Fruit fly (Drosophila melanogaster) whole organism, embryonic: ENCODE data around the gene CG43796.

Experiments used
- Atf6 ChIP-seq: fragments of 200-800 bp; sonication (Bioruptor generic); IDR thresholded peaks from 2 replicates; pipeline ENCODE4 v1.3.6; 2022; ENCODE audit warnings: missing biosample characterization, missing genetic modification characterization
- Bdp1 ChIP-seq: fragments of 200-800 bp; sonication (Bioruptor generic); optimal IDR thresholded peaks from 3 replicates; lab custom pipeline; 2016; ENCODE audit warnings: missing biosample characterization, missing genetic modification characterization
- CG10274 ChIP-seq: fragments of 200-800 bp; sonication (Bioruptor generic); optimal IDR thresholded peaks from 3 replicates; lab custom pipeline; 2017; ENCODE audit warnings: missing biosample characterization, mild to moderate bottlenecking, missing genetic modification characterization
- CG10431 ChIP-seq: fragments of 200-800 bp; sonication (Bioruptor generic); optimal IDR thresholded peaks from 3 replicates; lab custom pipeline; 2018; ENCODE audit warnings: missing biosample characterization, mild to moderate bottlenecking, missing genetic modification characterization
- CG10462 ChIP-seq: fragments of 200-800 bp; sonication (Bioruptor generic); optimal IDR thresholded peaks from 2 replicates; lab custom pipeline; 2016; ENCODE audit warnings: missing biosample characterization, missing genetic modification characterization
- CG11695 ChIP-seq: fragments of 200-800 bp; sonication (Bioruptor generic); IDR thresholded peaks from 3 replicates; pipeline ENCODE4 v1.3.6; 2022; ENCODE audit warnings: missing biosample characterization, missing genetic modification characterization
- CG13287 ChIP-seq: fragments of 200-800 bp; sonication (Bioruptor generic); IDR thresholded peaks from 2 replicates; pipeline ENCODE4 v1.3.6; 2022; ENCODE audit warnings: missing biosample characterization, missing genetic modification characterization; ENCODE audit not compliant: partially characterized antibody
- CG13775 ChIP-seq: fragments of 200-800 bp; sonication (Bioruptor generic); optimal IDR thresholded peaks from 3 replicates; lab custom pipeline; 2017; ENCODE audit warnings: missing biosample characterization, mild to moderate bottlenecking, missing genetic modification characterization
- CG14965 ChIP-seq: fragments of 200-800 bp; sonication (Bioruptor generic); optimal IDR thresholded peaks from 2 replicates; lab custom pipeline; 2016; ENCODE audit warnings: missing biosample characterization, missing genetic modification characterization, borderline replicate concordance
- CG32532 ChIP-seq: fragments of 200-800 bp; sonication (Bioruptor generic); IDR thresholded peaks from 2 replicates; pipeline ENCODE4 v1.3.6; 2022; ENCODE audit warnings: missing biosample characterization, missing genetic modification characterization
- CG34224 ChIP-seq: fragments of 200-800 bp; sonication (Bioruptor generic); IDR thresholded peaks from 3 replicates; pipeline ENCODE4 v1.3.6; 2022; ENCODE audit warnings: missing biosample characterization, missing genetic modification characterization; ENCODE audit not compliant: partially characterized antibody
- CG4282 ChIP-seq: fragments of 200-800 bp; sonication (Bioruptor generic); optimal IDR thresholded peaks from 2 replicates; lab custom pipeline; 2016; ENCODE audit warnings: missing biosample characterization, missing genetic modification characterization
- CG4617 ChIP-seq: fragments of 200-800 bp; sonication (Bioruptor generic); optimal IDR thresholded peaks from 3 replicates; lab custom pipeline; 2016; ENCODE audit warnings: missing biosample characterization, missing genetic modification characterization, borderline replicate concordance
- CG9437 ChIP-seq: fragments of 200-800 bp; sonication (Bioruptor generic); optimal IDR thresholded peaks from 2 replicates; lab custom pipeline; 2018; ENCODE audit warnings: missing biosample characterization, mild to moderate bottlenecking, missing genetic modification characterization
- CTCF ChIP-seq: fragments of 200-800 bp; sonication (Bioruptor generic); optimal IDR thresholded peaks from 2 replicates; lab custom pipeline; 2017; ENCODE audit warnings: missing biosample characterization, mild to moderate bottlenecking, missing genetic modification characterization, moderate library complexity
- Doc2 ChIP-seq: fragments of 200-800 bp; sonication (Bioruptor generic); IDR thresholded peaks from 2 replicates; pipeline ENCODE4 v1.3.6; 2022; ENCODE audit warnings: missing biosample characterization, missing genetic modification characterization
- Ets97D ChIP-seq: fragments of 200-800 bp; sonication (Bioruptor generic); optimal IDR thresholded peaks from 3 replicates; lab custom pipeline; 2016; ENCODE audit warnings: missing biosample characterization, missing genetic modification characterization
- Gug ChIP-seq: fragments of 200-800 bp; sonication (Bioruptor generic); IDR thresholded peaks from 4 replicates; pipeline ENCODE4 v1.3.6; 2022; ENCODE audit warnings: missing biosample characterization, missing genetic modification characterization
- Hr78 ChIP-seq, 2 experiments: fragments of 200-800 bp in 1 of 2; fragments of >200 bp in 1 of 2; sonication (Bioruptor generic) in 1 of 2; optimal IDR thresholded peaks; 2 replicates each; lab custom pipeline; 2017 to 2019; ENCODE audit warnings: missing biosample characterization in 2 of 2, missing genetic modification characterization in 2 of 2, mild to moderate bottlenecking in 1 of 2, moderate library complexity in 1 of 2
- Lpt ChIP-seq: fragments of >200 bp; optimal IDR thresholded peaks from 2 replicates; lab custom pipeline; 2018; ENCODE audit warnings: missing biosample characterization, missing genetic modification characterization
- MESR4 ChIP-seq: fragments of 200-800 bp; sonication (Bioruptor generic); optimal IDR thresholded peaks from 2 replicates; lab custom pipeline; 2018; ENCODE audit warnings: missing biosample characterization, mild to moderate bottlenecking, missing genetic modification characterization, moderate library complexity
- Meics ChIP-seq: fragments of 200-800 bp; sonication (Bioruptor generic); optimal IDR thresholded peaks from 2 replicates; lab custom pipeline; 2017; ENCODE audit warnings: missing biosample characterization, mild to moderate bottlenecking, missing genetic modification characterization
- Side ChIP-seq: fragments of 200-800 bp; sonication (Bioruptor generic); optimal IDR thresholded peaks from 2 replicates; lab custom pipeline; 2016; ENCODE audit warnings: missing biosample characterization, missing genetic modification characterization
- Vsx1 ChIP-seq: fragments of 200-800 bp; sonication (Bioruptor generic); optimal IDR thresholded peaks from 2 replicates; lab custom pipeline; 2017; ENCODE audit warnings: missing biosample characterization, mild to moderate bottlenecking, missing genetic modification characterization, missing genetic modification reagents
- ash1 ChIP-seq: fragments of 200-800 bp; sonication (Bioruptor generic); optimal IDR thresholded peaks from 2 replicates; lab custom pipeline; 2018; ENCODE audit warnings: missing biosample characterization, mild to moderate bottlenecking, missing genetic modification characterization
- cato ChIP-seq: fragments of 200-800 bp; sonication (Bioruptor generic); optimal IDR thresholded peaks from 2 replicates; lab custom pipeline; 2016; ENCODE audit warnings: missing biosample characterization, missing genetic modification characterization, borderline replicate concordance
- cwo ChIP-seq: fragments of 200-800 bp; sonication (Bioruptor generic); optimal IDR thresholded peaks from 3 replicates; lab custom pipeline; 2017; ENCODE audit warnings: missing biosample characterization, missing genetic modification characterization, mild to moderate bottlenecking, moderate library complexity, missing genetic modification reagents
- dan ChIP-seq: fragments of 200-800 bp; sonication (Bioruptor generic); IDR thresholded peaks from 2 replicates; pipeline ENCODE4 v1.3.6; 2022; ENCODE audit warnings: missing biosample characterization, missing genetic modification characterization
- danr ChIP-seq: fragments of 200-800 bp; sonication (Bioruptor generic); IDR thresholded peaks from 2 replicates; pipeline ENCODE4 v1.3.6; 2022; ENCODE audit warnings: missing biosample characterization, missing genetic modification characterization
- dati ChIP-seq: fragments of 200-800 bp; sonication (Bioruptor generic); IDR thresholded peaks from 2 replicates; pipeline ENCODE4 v1.3.6; 2022; ENCODE audit warnings: missing biosample characterization, missing genetic modification characterization
- disco-r ChIP-seq: fragments of 200-800 bp; sonication (Bioruptor generic); optimal IDR thresholded peaks from 2 replicates; lab custom pipeline; 2016; ENCODE audit warnings: missing biosample characterization, missing genetic modification characterization
- eve ChIP-seq, 2 experiments: fragments of >200 bp; optimal IDR thresholded peaks; 2 replicates each; lab custom pipeline; 2017; ENCODE audit warnings: missing biosample characterization in 2 of 2, missing genetic modification characterization in 2 of 2
- grau ChIP-seq: fragments of 200-800 bp; optimal IDR thresholded peaks from 3 replicates; lab custom pipeline; 2019; ENCODE audit warnings: missing biosample characterization, mild to moderate bottlenecking, missing genetic modification characterization, moderate library complexity
- grn ChIP-seq: fragments of 200-800 bp; sonication (Bioruptor generic); optimal IDR thresholded peaks from 3 replicates; lab custom pipeline; 2017; ENCODE audit warnings: missing biosample characterization, missing genetic modification characterization
- gsb ChIP-seq: fragments of 200-800 bp; sonication (Bioruptor generic); IDR thresholded peaks from 2 replicates; pipeline ENCODE4 v1.3.6; 2022; ENCODE audit warnings: missing biosample characterization, missing genetic modification characterization
- hb ChIP-seq: fragments of 200-800 bp; sonication (Bioruptor generic); IDR thresholded peaks from 3 replicates; pipeline ENCODE4 v1.3.6; 2022; ENCODE audit warnings: missing biosample characterization, missing genetic modification characterization; ENCODE audit not compliant: partially characterized antibody
- kay ChIP-seq: fragments of 200-800 bp; sonication (Bioruptor generic); optimal IDR thresholded peaks from 2 replicates; lab custom pipeline; 2016; ENCODE audit warnings: missing biosample characterization, missing genetic modification characterization
- ken ChIP-seq: fragments of 200-800 bp; sonication (Bioruptor generic); IDR thresholded peaks from 3 replicates; pipeline ENCODE4 v1.3.6; 2022; ENCODE audit warnings: missing biosample characterization, missing genetic modification characterization
- lmd ChIP-seq: fragments of 200-800 bp; sonication (Bioruptor generic); IDR thresholded peaks from 2 replicates; pipeline ENCODE4 v1.3.6; 2022; ENCODE audit warnings: missing biosample characterization, missing genetic modification characterization
- nau ChIP-seq: fragments of 200-800 bp; sonication (Bioruptor generic); optimal IDR thresholded peaks from 3 replicates; lab custom pipeline; 2017; ENCODE audit warnings: missing biosample characterization, mild to moderate bottlenecking, missing genetic modification characterization, missing genetic modification reagents
- nmo ChIP-seq: fragments of 200-800 bp; sonication (Bioruptor generic); optimal IDR thresholded peaks from 2 replicates; lab custom pipeline; 2018; ENCODE audit warnings: missing biosample characterization, mild to moderate bottlenecking, missing genetic modification characterization, moderate library complexity
- org-1 ChIP-seq: fragments of 200-800 bp; sonication (Bioruptor generic); optimal IDR thresholded peaks from 2 replicates; lab custom pipeline; 2017; ENCODE audit warnings: missing biosample characterization, missing genetic modification characterization
- pb ChIP-seq: fragments of 200-800 bp; sonication (Bioruptor generic); optimal IDR thresholded peaks from 3 replicates; lab custom pipeline; 2016; ENCODE audit warnings: missing biosample characterization, missing genetic modification characterization
- prd ChIP-seq, 3 experiments: fragments of >200 bp in 2 of 3; fragments of 200-800 bp in 1 of 3; sonication (Bioruptor generic) in 1 of 3; optimal IDR thresholded peaks in 2 of 3; IDR thresholded peaks in 1 of 3; 2 replicates in 2 of 3; 3 replicates in 1 of 3; pipeline versions ENCODE4 v1.3.6 to Lab custom; 2017 to 2022; ENCODE audit warnings: missing biosample characterization in 1 of 3, missing genetic modification characterization in 1 of 3
- ranshi ChIP-seq: fragments of 200-800 bp; sonication (Bioruptor generic); IDR thresholded peaks from 2 replicates; pipeline ENCODE4 v1.3.6; 2022; ENCODE audit warnings: missing biosample characterization, missing genetic modification characterization
- rib ChIP-seq: fragments of 200-800 bp; sonication (Bioruptor generic); IDR thresholded peaks from 2 replicates; pipeline ENCODE4 v1.3.6; 2022; ENCODE audit warnings: missing biosample characterization, missing genetic modification characterization
- ro ChIP-seq: fragments of 200-800 bp; sonication (Bioruptor generic); IDR thresholded peaks from 2 replicates; pipeline ENCODE4 v1.3.6; 2022; ENCODE audit warnings: missing biosample characterization, missing genetic modification characterization
- scrt ChIP-seq: fragments of 200-800 bp; sonication (Bioruptor generic); optimal IDR thresholded peaks from 2 replicates; lab custom pipeline; 2018; ENCODE audit warnings: missing biosample characterization, mild to moderate bottlenecking, missing genetic modification characterization, moderate library complexity
- sob ChIP-seq: fragments of 200-800 bp; sonication (Bioruptor generic); IDR thresholded peaks from 2 replicates; pipeline ENCODE4 v1.3.6; 2022; ENCODE audit warnings: missing biosample characterization, missing genetic modification characterization
- tup ChIP-seq: fragments of 200-800 bp; sonication (Bioruptor generic); optimal IDR thresholded peaks from 2 replicates; lab custom pipeline; 2016; ENCODE audit warnings: missing biosample characterization, mild to moderate bottlenecking, missing genetic modification characterization, moderate library complexity

Gene CG43796

DNA sequence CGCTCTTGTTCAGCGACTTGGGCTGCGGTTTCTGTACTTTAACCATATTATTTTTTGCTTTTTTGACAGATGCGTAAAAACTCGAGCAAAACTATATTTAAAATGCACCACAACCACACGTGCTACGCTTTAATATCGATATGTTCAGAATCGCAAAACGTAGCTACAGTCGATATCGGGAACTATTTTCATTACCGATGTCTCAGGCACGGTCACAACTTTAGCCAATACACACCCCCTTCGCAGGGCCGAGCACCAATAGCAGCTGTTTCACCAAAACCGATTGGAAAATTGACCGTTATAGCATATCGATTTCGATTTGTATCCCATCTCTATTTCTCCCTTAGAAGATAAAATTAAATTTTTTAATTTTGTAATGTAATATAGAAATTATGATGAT, 29.5 kb downstream of the CG43796 start, which contains the start of gene CG13096 (continued):
- TF ChIP-seq hb (GFP tag; lab: Robert Waterston, UW) (peak; percentile 98), CG34224 (peak; percentile 99), CG10462 (peak; percentile 30), org-1 (GFP tag; lab: Kevin White, UChicago) (no peak), ro (no peak), Ets97D (GFP tag; lab: Kevin White, UChicago) (peak; percentile 91), danr (GFP tag; lab: Robert Waterston, UW) (no peak), CG9437 (peak; percentile 87)

DNA sequence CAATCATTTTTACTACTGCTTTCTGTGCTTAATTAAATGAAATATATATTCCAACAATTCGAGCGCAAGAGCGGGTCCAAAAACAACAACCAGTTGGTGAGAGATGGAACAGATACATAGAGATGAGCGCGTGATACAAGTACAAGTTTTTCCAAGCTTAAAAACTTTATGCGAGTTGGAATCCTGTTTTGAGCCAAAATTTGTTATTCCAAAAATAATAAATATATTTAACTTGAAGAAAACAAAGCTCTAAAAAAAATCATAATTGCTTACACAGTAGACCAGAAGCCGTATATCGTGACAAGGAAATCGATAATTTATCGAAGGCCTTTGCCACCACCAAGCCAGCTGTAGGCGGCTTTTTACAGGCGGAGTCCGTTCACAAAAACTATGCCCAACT, 32.6 kb downstream of the CG43796 start, which contains the start of the genes CG13097 and PIG-U:
Gene CG13097, minus strand, starts transcription at position 121 of the 400 bp plus-strand sequence.
Gene PIG-U, plus strand, starts transcription at position 349 of the 400 bp plus-strand sequence.
- TF ChIP-seq Meics: peak; percentile 71
- TF ChIP-seq nau (GFP tag; lab: Kevin White, UChicago): no peak
- peak; percentile 91 for TF ChIP-seq CG4617 (GFP tag; lab: Kevin White, UChicago)
- peak; percentile 70 for TF ChIP-seq cwo (GFP tag; lab: Kevin White, UChicago)
- TF ChIP-seq ken (GFP tag; lab: Robert Waterston, UW): peak; percentile 84; the same call in 2 of the 3 replicates
- peak; percentile 34 for TF ChIP-seq CG10431 (GFP tag; lab: Kevin White, UChicago)
- TF ChIP-seq pb (GFP tag; lab: Kevin White, UChicago): peak; percentile 10
- no peak for TF ChIP-seq Hr78 (GFP tag; optimal IDR thresholded peaks at IDR 0.05; lab: Kevin White, UChicago)
- TF ChIP-seq sob (GFP tag; lab: Robert Waterston, UW): peak; percentile 94
- peak; percentile 69 for TF ChIP-seq cato (GFP tag; lab: Kevin White, UChicago)
- peak; percentile 77 for TF ChIP-seq grau (tag; lab: Kevin White, UChicago)
- peak; percentile 85 for TF ChIP-seq nmo (GFP tag; lab: Kevin White, UChicago)
- peak; percentile 68 for TF ChIP-seq Side (GFP tag; lab: Kevin White, UChicago)
- peak; percentile 85 for TF ChIP-seq Gug
- TF ChIP-seq CG13775 (GFP tag; lab: Kevin White, UChicago): peak; percentile 82
- no peak for TF ChIP-seq Doc2 (GFP tag; lab: Robert Waterston, UW)
- peak; percentile 72 for TF ChIP-seq lmd (GFP tag; lab: Robert Waterston, UW)
- TF ChIP-seq Atf6 (GFP tag; lab: Robert Waterston, UW): peak; percentile 85
- no peak for TF ChIP-seq eve (GFP tag; optimal IDR thresholded peaks at IDR 0.05; lab: Kevin White, UChicago)
- TF ChIP-seq grn (GFP tag; lab: Kevin White, UChicago): no peak
- no peak for TF ChIP-seq dati (GFP tag; lab: Robert Waterston, UW)
- TF ChIP-seq tup (GFP tag; lab: Kevin White, UChicago): peak; percentile 84
- TF ChIP-seq scrt: peak; percentile 66
- no peak for TF ChIP-seq CG4282
- no peak for TF ChIP-seq dan
- TF ChIP-seq disco-r (GFP tag; lab: Kevin White, UChicago): peak; percentile 30
- peak; percentile 85 for TF ChIP-seq ranshi
- peak; percentile 29 for TF ChIP-seq CG10274 (GFP tag; lab: Kevin White, UChicago)
- TF ChIP-seq Vsx1: peak; percentile 69
- no peak for TF ChIP-seq CG14965
- peak; percentile 68 for TF ChIP-seq rib (GFP tag; lab: Robert Waterston, UW)
- peak; percentile 83 for TF ChIP-seq CG32532
- TF ChIP-seq CG11695 (GFP tag; lab: Robert Waterston, UW): peak; percentile 69; the same call in 2 of the 3 replicates
- TF ChIP-seq CG13287 (GFP tag; lab: Robert Waterston, UW): peak; percentile 98
- TF ChIP-seq CTCF (GFP tag; lab: Kevin White, UChicago): peak; percentile 13
- TF ChIP-seq Lpt: no peak
- TF ChIP-seq ash1 (GFP tag; lab: Kevin White, UChicago): no peak
- TF ChIP-seq gsb: no peak
- peak; percentile 3 for TF ChIP-seq MESR4 (GFP tag; lab: Kevin White, UChicago)
- peak; percentile 69 for TF ChIP-seq kay (GFP tag; lab: Kevin White, UChicago)
- peak; percentile 69 for TF ChIP-seq Bdp1 (GFP tag; lab: Kevin White, UChicago)
- no peak for TF ChIP-seq prd (optimal IDR thresholded peaks at IDR 0.05; lab: Kevin White, UChicago)
- TF ChIP-seq prd (GFP tag; IDR thresholded peaks at IDR 0.05; lab: Robert Waterston, UW): peak; percentile 90
